Worm (Caenorhabditis elegans) whole organism, L2 larva: ENCODE measurements around the gene C47E8.3.

Experiments
- C34F6.9 ChIP-seq: fragments of 150-350 bp; optimal IDR thresholded peaks from 2 replicates; lab custom pipeline; 2014; ENCODE audit warnings: missing biosample characterization, missing genetic modification characterization
- F13H6.1 ChIP-seq: sonication (generic microtip); optimal IDR thresholded peaks from 2 replicates; lab custom pipeline; 2016; ENCODE audit warnings: missing genetic modification characterization, missing compliant biosample characterization
- R02D3.7 ChIP-seq: fragments of 150-350 bp; optimal IDR thresholded peaks from 2 replicates; lab custom pipeline; 2014; ENCODE audit warnings: missing biosample characterization, missing genetic modification characterization
- Y55F3AM.14 ChIP-seq: fragments of 200-800 bp; sonication (Bioruptor generic); optimal IDR thresholded peaks from 2 replicates; lab custom pipeline; 2018; ENCODE audit warnings: mild to moderate bottlenecking, missing genetic modification characterization, missing compliant biosample characterization
- aly-2 ChIP-seq: fragments of 150-350 bp; optimal IDR thresholded peaks from 2 replicates; lab custom pipeline; 2014; ENCODE audit warnings: missing biosample characterization, missing genetic modification characterization
- ama-1 ChIP-seq: fragments of 150-350 bp; optimal IDR thresholded peaks from 2 replicates; lab custom pipeline; 2018; ENCODE audit warnings: inconsistent platforms
- blmp-1 ChIP-seq: sonication (generic microtip); optimal IDR thresholded peaks from 2 replicates; lab custom pipeline; 2017; ENCODE audit warnings: missing genetic modification characterization, mild to moderate bottlenecking, missing compliant biosample characterization, antibody characterized with exemption, moderate library complexity; ENCODE audit not compliant: insufficient read depth
- crh-2 ChIP-seq: sonication (generic microtip); optimal IDR thresholded peaks from 2 replicates; lab custom pipeline; 2017; ENCODE audit warnings: missing biosample characterization, missing genetic modification characterization
- dmd-4 ChIP-seq: sonication (generic microtip); optimal IDR thresholded peaks from 2 replicates; lab custom pipeline; 2017; ENCODE audit warnings: missing biosample characterization, missing genetic modification characterization
- elt-1 ChIP-seq: fragments of 150-350 bp; optimal IDR thresholded peaks from 2 replicates; lab custom pipeline; 2014; ENCODE audit warnings: missing biosample characterization, missing genetic modification characterization
- gmeb-1 ChIP-seq: fragments of 150-350 bp; optimal IDR thresholded peaks from 2 replicates; lab custom pipeline; 2014; ENCODE audit warnings: missing biosample characterization, missing genetic modification characterization
- lin-11 ChIP-seq: fragments of 150-350 bp; sonication (generic microtip); optimal IDR thresholded peaks from 2 replicates; lab custom pipeline; 2014; ENCODE audit warnings: missing biosample characterization, missing genetic modification characterization, inconsistent platforms, mixed read lengths
- lin-13 ChIP-seq: fragments of 150-350 bp; optimal IDR thresholded peaks from 2 replicates; lab custom pipeline; 2014; ENCODE audit warnings: missing biosample characterization, missing genetic modification reagents, missing genetic modification characterization
- lsy-2 ChIP-seq, 2 experiments: fragments of 150-350 bp in 1 of 2; sonication (generic microtip) in 1 of 2; optimal IDR thresholded peaks; 2 replicates each; lab custom pipeline; 2014 to 2017; ENCODE audit warnings: missing biosample characterization in 2 of 2, missing genetic modification characterization in 2 of 2
- mdl-1 ChIP-seq, 2 experiments: fragments of 150-350 bp in 1 of 2; sonication (generic microtip) in 1 of 2; optimal IDR thresholded peaks; 2 replicates each; lab custom pipeline; 2017; ENCODE audit warnings: missing biosample characterization in 2 of 2, missing genetic modification characterization in 2 of 2
- nhr-10 ChIP-seq: sonication (generic microtip); optimal IDR thresholded peaks from 2 replicates; lab custom pipeline; 2017; ENCODE audit warnings: missing biosample characterization, missing genetic modification characterization
- nhr-11 ChIP-seq: fragments of 150-350 bp; optimal IDR thresholded peaks from 2 replicates; lab custom pipeline; 2014; ENCODE audit warnings: missing biosample characterization, missing genetic modification characterization
- nhr-12 ChIP-seq: fragments of 150-350 bp; optimal IDR thresholded peaks from 2 replicates; lab custom pipeline; 2014; ENCODE audit warnings: missing biosample characterization, missing genetic modification characterization
- nhr-129 ChIP-seq: fragments of 150-350 bp; optimal IDR thresholded peaks from 2 replicates; lab custom pipeline; 2014; ENCODE audit warnings: missing biosample characterization, missing genetic modification characterization
- nhr-23 ChIP-seq: fragments of 150-350 bp; optimal IDR thresholded peaks from 2 replicates; lab custom pipeline; 2014; ENCODE audit warnings: missing biosample characterization, missing genetic modification reagents, missing genetic modification characterization
- nhr-25 ChIP-seq: fragments of 150-350 bp; sonication (generic microtip); optimal IDR thresholded peaks from 3 replicates; lab custom pipeline; 2014; ENCODE audit warnings: missing biosample characterization, missing genetic modification characterization
- nhr-6 ChIP-seq: fragments of 150-350 bp; optimal IDR thresholded peaks from 2 replicates; lab custom pipeline; 2014; ENCODE audit warnings: missing biosample characterization, missing genetic modification characterization
- nhr-77 ChIP-seq: fragments of 150-350 bp; optimal IDR thresholded peaks from 2 replicates; lab custom pipeline; 2014; ENCODE audit warnings: missing biosample characterization, missing genetic modification characterization
- peb-1 ChIP-seq: fragments of 150-350 bp; optimal IDR thresholded peaks from 2 replicates; lab custom pipeline; 2014; ENCODE audit warnings: missing biosample characterization, missing genetic modification characterization
- sem-4 ChIP-seq: fragments of 150-350 bp; optimal IDR thresholded peaks from 2 replicates; lab custom pipeline; 2014; ENCODE audit warnings: missing biosample characterization, missing genetic modification reagents, missing genetic modification characterization
- skn-1 ChIP-seq: sonication (generic microtip); optimal IDR thresholded peaks from 2 replicates; lab custom pipeline; 2017; ENCODE audit warnings: missing biosample characterization, missing genetic modification characterization
- sma-3 ChIP-seq: sonication (generic microtip); optimal IDR thresholded peaks from 2 replicates; lab custom pipeline; 2016; ENCODE audit warnings: missing genetic modification reagents, missing genetic modification characterization, missing compliant biosample characterization
- sma-9 ChIP-seq, 2 experiments: fragments of 150-350 bp in 1 of 2; sonication (generic microtip) in 1 of 2; optimal IDR thresholded peaks; 2 replicates each; lab custom pipeline; 2014 to 2016; ENCODE audit warnings: missing genetic modification characterization in 2 of 2, mild to moderate bottlenecking in 1 of 2, missing biosample characterization in 1 of 2, missing compliant biosample characterization in 1 of 2, missing genetic modification reagents in 1 of 2, moderate library complexity in 1 of 2
- snpc-4 ChIP-seq: fragments of 150-350 bp; optimal IDR thresholded peaks from 2 replicates; lab custom pipeline; 2014; ENCODE audit warnings: missing biosample characterization, missing genetic modification characterization
- unc-55 ChIP-seq: fragments of 150-350 bp; sonication (generic microtip); optimal IDR thresholded peaks from 3 replicates; lab custom pipeline; 2014; ENCODE audit warnings: missing biosample characterization, missing genetic modification reagents, missing genetic modification characterization
- ztf-1 ChIP-seq: fragments of 200-800 bp; sonication (Bioruptor generic); conservative IDR thresholded peaks from 2 replicates; pipeline ENCODE4 v1.3.6; 2022; ENCODE audit warnings: missing genetic modification characterization, missing compliant biosample characterization
- ztf-4 ChIP-seq: fragments of 150-350 bp; optimal IDR thresholded peaks from 2 replicates; lab custom pipeline; 2014; ENCODE audit warnings: missing biosample characterization, missing genetic modification characterization

C47E8.3 gene

ce11 chrV:14686231-14687105 is 6.4 kb downstream of the C47E8.3 start:
- TF ChIP-seq nhr-23 (tag; lab: Kevin White, UChicago), result no peak
- TF ChIP-seq ama-1 (lab: Kevin White, UChicago), result peak; percentile 90
- no peak for TF ChIP-seq elt-1
- TF ChIP-seq skn-1 (tag; lab: Kevin White, UChicago), result peak; percentile 12
- TF ChIP-seq nhr-129, result peak; percentile 32
- TF ChIP-seq nhr-10 (tag; lab: Kevin White, UChicago), result no peak
- TF ChIP-seq Y55F3AM.14 (GFP tag; lab: Kevin White, UChicago), result no peak
- TF ChIP-seq, all 48 proteins: peak for 3

DNA sequence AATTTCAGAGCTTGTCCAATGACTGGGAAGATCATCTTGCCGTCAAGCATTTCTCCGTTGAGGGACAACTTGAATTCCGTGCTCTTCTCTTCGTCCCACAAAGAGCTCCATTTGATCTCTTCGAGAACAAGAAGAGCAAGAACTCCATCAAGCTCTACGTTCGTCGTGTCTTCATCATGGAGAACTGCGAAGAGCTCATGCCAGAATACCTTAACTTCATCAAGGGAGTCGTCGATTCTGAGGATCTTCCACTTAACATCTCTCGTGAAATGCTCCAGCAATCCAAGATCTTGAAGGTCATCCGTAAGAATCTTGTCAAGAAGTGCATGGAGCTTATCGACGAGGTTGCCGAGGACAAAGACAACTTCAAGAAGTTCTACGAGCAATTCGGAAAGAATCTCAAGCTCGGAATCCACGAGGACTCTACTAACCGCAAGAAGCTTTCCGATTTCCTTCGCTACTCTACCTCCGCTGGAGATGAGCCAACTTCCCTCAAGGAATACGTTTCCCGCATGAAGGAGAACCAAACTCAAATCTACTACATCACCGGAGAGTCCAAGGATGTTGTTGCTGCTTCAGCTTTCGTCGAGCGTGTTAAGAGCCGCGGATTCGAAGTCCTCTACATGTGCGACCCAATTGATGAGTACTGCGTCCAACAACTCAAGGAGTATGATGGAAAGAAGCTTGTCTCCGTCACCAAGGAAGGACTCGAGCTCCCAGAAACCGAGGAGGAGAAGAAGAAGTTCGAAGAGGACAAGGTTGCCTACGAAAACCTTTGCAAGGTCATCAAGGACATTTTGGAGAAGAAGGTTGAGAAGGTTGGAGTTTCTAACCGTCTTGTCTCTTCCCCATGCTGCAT is 7.2 kb downstream of the C47E8.3 start:
- TF ChIP-seq ztf-4 (tag; lab: Kevin White, UChicago) (peak; percentile 16), ama-1 (lab: Kevin White, UChicago) (peak; percentile 60), skn-1 (tag; lab: Kevin White, UChicago) (peak; percentile 21), lin-11 (peak; percentile 56), nhr-6 (tag; lab: Kevin White, UChicago) (no peak)

DNA sequence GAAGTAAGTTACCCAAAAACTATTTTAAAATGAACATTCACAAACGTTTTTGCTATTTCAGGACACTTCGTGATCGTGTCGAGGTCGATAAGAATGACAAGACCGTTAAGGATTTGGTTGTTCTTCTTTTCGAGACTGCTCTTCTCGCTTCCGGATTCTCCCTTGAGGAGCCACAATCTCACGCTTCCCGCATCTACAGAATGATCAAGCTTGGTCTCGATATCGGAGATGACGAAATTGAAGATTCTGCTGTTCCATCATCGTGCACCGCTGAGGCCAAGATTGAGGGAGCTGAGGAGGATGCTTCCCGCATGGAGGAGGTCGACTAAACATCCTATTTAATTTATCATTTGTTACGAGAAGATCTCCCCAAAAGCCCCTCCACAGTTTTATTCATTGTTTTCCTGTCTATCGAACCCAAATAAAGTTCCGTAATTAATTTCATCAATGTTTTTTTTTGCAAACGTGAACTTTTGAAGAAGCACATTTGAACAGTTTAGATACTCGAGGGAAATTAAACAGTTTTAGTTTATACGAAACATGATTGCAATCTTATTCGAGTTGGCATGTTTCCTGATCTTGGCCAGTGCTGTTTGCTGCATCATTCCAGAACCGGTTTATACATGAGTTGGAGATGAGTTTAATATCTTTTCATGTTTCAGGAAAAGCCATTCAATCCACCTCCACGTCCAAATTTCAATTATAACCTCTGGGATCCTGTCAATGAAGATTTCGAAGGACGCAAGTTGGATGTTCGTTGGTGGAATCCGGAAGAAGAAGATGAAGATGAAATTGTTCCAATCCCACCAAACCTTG is 8.2 kb downstream of the C47E8.3 start, which contains the start of gene C47E8.11:
C47E8.11 (plus strand) TSS at position 520 of the 816 bp plus-strand sequence.
- TF ChIP-seq ztf-4 (tag; lab: Kevin White, UChicago) (peak; percentile 92), sem-4 (tag; lab: Kevin White, UChicago) (peak; percentile 31), sma-3 (peak; percentile 23), aly-2 (tag; lab: Kevin White, UChicago) (no peak), C34F6.9 (tag; lab: Kevin White, UChicago) (peak; percentile 61), gmeb-1 (tag; lab: Kevin White, UChicago) (peak; percentile 53), crh-2 (tag; lab: Kevin White, UChicago) (peak; percentile 76), lsy-2 (tag; optimal IDR thresholded peaks at IDR 0.05; lab: Kevin White, UChicago) (peak; percentile 6 to 76), nhr-129 (peak; percentile 65), nhr-12 (tag; lab: Kevin White, UChicago) (peak; percentile 18), dmd-4 (no peak), peb-1 (tag; lab: Kevin White, UChicago) (no peak), snpc-4 (peak; percentile 44), R02D3.7 (tag; lab: Kevin White, UChicago) (no peak), lin-13 (GFP tag; lab: Kevin White, UChicago) (peak; percentile 63), mdl-1 (tag; optimal IDR thresholded peaks at IDR 0.05; lab: Kevin White, UChicago) (no peak), nhr-25 (tag; lab: Kevin White, UChicago) (peak; percentile 14), sma-9 (GFP tag; optimal IDR thresholded peaks at IDR 0.05; lab: Kevin White, UChicago) (peak; percentile 44), sma-9 (tag; optimal IDR thresholded peaks at IDR 0.05; lab: Kevin White, UChicago) (no peak), unc-55 (GFP tag; lab: Kevin White, UChicago) (peak; percentile 6), skn-1 (tag; lab: Kevin White, UChicago) (peak; percentile 93), F13H6.1 (peak; percentile 54), ama-1 (lab: Kevin White, UChicago) (peak; percentile 98), nhr-77 (tag; lab: Kevin White, UChicago) (no peak)

- TF ChIP-seq ztf-1 (GFP tag; lab: Robert Waterston, UW), result no peak
- no peak for TF ChIP-seq unc-55 (GFP tag; lab: Kevin White, UChicago)
- no peak for TF ChIP-seq snpc-4
- no peak for TF ChIP-seq dmd-4
- TF ChIP-seq Y55F3AM.14 (GFP tag; lab: Kevin White, UChicago), result no peak
- TF ChIP-seq blmp-1 (tag; lab: Kevin White, UChicago), result no peak
- TF ChIP-seq nhr-11, result no peak
- no peak for TF ChIP-seq nhr-10 (tag; lab: Kevin White, UChicago)
These were observed 9.1 kb downstream of the C47E8.3 start, which contains the start of gene gasr-8 for ce11 chrV:14689060-14689750. Gene gasr-8, plus strand, starts transcription at chrV:14689110.
